Worm (Caenorhabditis elegans) whole organism, L1 larva: ENCODE data around the gene W10C6.2.

Experiments used
- C04F5.9 ChIP-seq: sonication (generic microtip); optimal IDR thresholded peaks from 2 replicates; lab custom pipeline; 2016; ENCODE audit warnings: missing genetic modification characterization, missing compliant biosample characterization
- C34B4.2 ChIP-seq: sonication (generic microtip); optimal IDR thresholded peaks from 2 replicates; lab custom pipeline; 2017; ENCODE audit warnings: mild to moderate bottlenecking, missing genetic modification characterization, missing compliant biosample characterization
- aha-1 ChIP-seq: fragments of 150-350 bp; optimal IDR thresholded peaks from 2 replicates; lab custom pipeline; 2014; ENCODE audit warnings: missing biosample characterization, missing genetic modification characterization
- alr-1 ChIP-seq: fragments of 200-800 bp; sonication (Bioruptor generic); optimal IDR thresholded peaks from 2 replicates; lab custom pipeline; 2018; ENCODE audit warnings: borderline replicate concordance, mild to moderate bottlenecking, missing genetic modification characterization, missing compliant biosample characterization
- aly-2 ChIP-seq: fragments of 150-350 bp; optimal IDR thresholded peaks from 2 replicates; lab custom pipeline; 2014; ENCODE audit warnings: missing biosample characterization, missing genetic modification characterization
- ama-1 ChIP-seq: fragments of 150-350 bp; optimal IDR thresholded peaks from 2 replicates; lab custom pipeline; 2014
- blmp-1 ChIP-seq: fragments of 150-350 bp; optimal IDR thresholded peaks from 2 replicates; lab custom pipeline; 2014; ENCODE audit warnings: missing biosample characterization, missing genetic modification characterization
- ceh-8 ChIP-seq: fragments of 200-800 bp; sonication (Bioruptor generic); optimal IDR thresholded peaks from 2 replicates; lab custom pipeline; 2018; ENCODE audit warnings: mild to moderate bottlenecking, missing genetic modification characterization, moderate library complexity, missing compliant biosample characterization
- ceh-88 ChIP-seq: fragments of 200-800 bp; sonication (Bioruptor generic); IDR thresholded peaks from 2 replicates; pipeline ENCODE4 v1.3.6; 2022; ENCODE audit warnings: missing genetic modification characterization, missing compliant biosample characterization
- ces-1 ChIP-seq: fragments of 150-350 bp; optimal IDR thresholded peaks from 2 replicates; lab custom pipeline; 2014; ENCODE audit warnings: missing biosample characterization, missing genetic modification reagents, missing genetic modification characterization
- dpl-1 ChIP-seq, 3 experiments: fragments of 150-350 bp in 2 of 3; sonication (generic microtip) in 1 of 3; optimal IDR thresholded peaks; 2 replicates each; lab custom pipeline; 2014 to 2017; ENCODE audit warnings: missing biosample characterization in 3 of 3, missing genetic modification characterization in 3 of 3, missing genetic modification reagents in 3 of 3
- dsc-1 ChIP-seq: sonication (generic microtip); optimal IDR thresholded peaks from 2 replicates; lab custom pipeline; 2016; ENCODE audit warnings: mild to moderate bottlenecking, missing genetic modification characterization, missing compliant biosample characterization
- efl-1 ChIP-seq, 4 experiments: fragments of 150-350 bp; optimal IDR thresholded peaks in 3 of 4; peaks in 1 of 4; 1 replicate in 1 of 4; 2 replicates in 3 of 4; lab custom pipeline; 2014; ENCODE audit warnings: missing biosample characterization in 2 of 4, missing genetic modification characterization in 2 of 4, missing genetic modification reagents in 2 of 4
- efl-3 ChIP-seq: fragments of 200-800 bp; sonication (Bioruptor generic); optimal IDR thresholded peaks from 2 replicates; lab custom pipeline; 2018; ENCODE audit warnings: mild to moderate bottlenecking, missing genetic modification characterization, missing compliant biosample characterization
- egl-13 ChIP-seq: sonication (generic microtip); optimal IDR thresholded peaks from 2 replicates; lab custom pipeline; 2016; ENCODE audit warnings: missing genotype, missing genetic modification reagents, missing genetic modification characterization, missing compliant biosample characterization
- elt-2 ChIP-seq: sonication (generic microtip); optimal IDR thresholded peaks from 2 replicates; lab custom pipeline; 2016; ENCODE audit warnings: missing genetic modification characterization, mild to moderate bottlenecking, inconsistent platforms, missing compliant biosample characterization, missing genetic modification reagents
- fkh-4 ChIP-seq: sonication (generic microtip); optimal IDR thresholded peaks from 2 replicates; lab custom pipeline; 2016; ENCODE audit warnings: missing compliant biosample characterization, missing genetic modification characterization, borderline replicate concordance
- fos-1 ChIP-seq: fragments of 150-350 bp; optimal IDR thresholded peaks from 2 replicates; lab custom pipeline; 2014; ENCODE audit warnings: missing biosample characterization, missing genetic modification characterization
- hlh-17 ChIP-seq: fragments of 200-800 bp; sonication (Bioruptor generic); optimal IDR thresholded peaks from 2 replicates; lab custom pipeline; 2018; ENCODE audit warnings: missing genetic modification characterization, mild to moderate bottlenecking, missing compliant biosample characterization, moderate library complexity, borderline replicate concordance
- hlh-4 ChIP-seq: sonication (generic microtip); optimal IDR thresholded peaks from 2 replicates; lab custom pipeline; 2016; ENCODE audit warnings: mild to moderate bottlenecking, missing genetic modification characterization, missing compliant biosample characterization
- hpl-2 ChIP-seq: fragments of 150-350 bp; optimal IDR thresholded peaks from 2 replicates; lab custom pipeline; 2014; ENCODE audit warnings: missing biosample characterization, missing genetic modification reagents, missing genetic modification characterization
- irx-1 ChIP-seq: sonication (generic microtip); optimal IDR thresholded peaks from 2 replicates; lab custom pipeline; 2016; ENCODE audit warnings: missing genetic modification characterization, missing compliant biosample characterization
- isw-1 ChIP-seq: fragments of 200-800 bp; sonication (Bioruptor generic); IDR thresholded peaks from 2 replicates; pipeline ENCODE4 v1.3.6; 2022; ENCODE audit warnings: missing genetic modification characterization, missing compliant biosample characterization
- jun-1 ChIP-seq: fragments of 150-350 bp; optimal IDR thresholded peaks from 2 replicates; lab custom pipeline; 2014; ENCODE audit warnings: missing biosample characterization, missing genetic modification reagents, missing genetic modification characterization
- lin-13 ChIP-seq: fragments of 150-350 bp; optimal IDR thresholded peaks from 2 replicates; lab custom pipeline; 2014; ENCODE audit warnings: missing biosample characterization, missing genetic modification reagents, missing genetic modification characterization
- lin-15B ChIP-seq: fragments of 150-350 bp; sonication (generic microtip); optimal IDR thresholded peaks from 3 replicates; lab custom pipeline; 2014; ENCODE audit warnings: missing biosample characterization, missing genetic modification characterization
- lin-35 ChIP-seq, 2 experiments: fragments of 150-350 bp; optimal IDR thresholded peaks; 2 replicates each; lab custom pipeline; 2014; ENCODE audit warnings: missing biosample characterization in 2 of 2, missing genetic modification characterization in 2 of 2, missing genetic modification reagents in 2 of 2
- mab-9 ChIP-seq: fragments of 200-800 bp; sonication (Bioruptor generic); IDR thresholded peaks from 2 replicates; pipeline ENCODE4 v1.3.6; 2022; ENCODE audit warnings: missing genetic modification reagents, missing genetic modification characterization, missing compliant biosample characterization
- mdl-1 ChIP-seq, 2 experiments: fragments of 150-350 bp; optimal IDR thresholded peaks; 2 replicates each; lab custom pipeline; 2014 to 2017; ENCODE audit warnings: missing biosample characterization in 2 of 2, missing genetic modification characterization in 2 of 2, inconsistent platforms in 1 of 2
- nhr-12 ChIP-seq: sonication (generic microtip); optimal IDR thresholded peaks from 2 replicates; lab custom pipeline; 2017; ENCODE audit warnings: missing biosample characterization, missing genetic modification characterization
- nhr-19 ChIP-seq: fragments of 200-800 bp; sonication (Bioruptor generic); conservative IDR thresholded peaks from 2 replicates; pipeline ENCODE4 v1.3.6; 2022; ENCODE audit warnings: missing genetic modification characterization, missing compliant biosample characterization
- nhr-28 ChIP-seq: fragments of 150-350 bp; optimal IDR thresholded peaks from 2 replicates; lab custom pipeline; 2014; ENCODE audit warnings: missing biosample characterization, missing genetic modification characterization
- nhr-71 ChIP-seq: sonication (generic microtip); optimal IDR thresholded peaks from 2 replicates; lab custom pipeline; 2016; ENCODE audit warnings: mild to moderate bottlenecking, missing genetic modification characterization, moderate library complexity, missing compliant biosample characterization
- nhr-76 ChIP-seq: sonication (generic microtip); optimal IDR thresholded peaks from 2 replicates; lab custom pipeline; 2017; ENCODE audit warnings: missing biosample characterization, missing genetic modification characterization
- nhr-85 ChIP-seq: sonication (generic microtip); peaks from one replicate; lab custom pipeline; 2016; ENCODE audit warnings: missing genetic modification characterization, inconsistent platforms, missing compliant biosample characterization
- nhr-90 ChIP-seq: sonication (generic microtip); optimal IDR thresholded peaks from 2 replicates; lab custom pipeline; 2016; ENCODE audit warnings: mild to moderate bottlenecking, missing genetic modification characterization, missing compliant biosample characterization; ENCODE audit not compliant: poor library complexity
- pag-3 ChIP-seq: sonication (generic microtip); optimal IDR thresholded peaks from 2 replicates; lab custom pipeline; 2017; ENCODE audit warnings: missing genetic modification characterization, mild to moderate bottlenecking, missing compliant biosample characterization, antibody characterized with exemption, borderline replicate concordance; ENCODE audit not compliant: insufficient read depth
- pax-3 ChIP-seq: fragments of 200-800 bp; sonication (Bioruptor generic); optimal IDR thresholded peaks from 2 replicates; lab custom pipeline; 2018; ENCODE audit warnings: mild to moderate bottlenecking, missing genetic modification characterization, moderate library complexity, missing compliant biosample characterization
- pqm-1 ChIP-seq: sonication (generic microtip); optimal IDR thresholded peaks from 3 replicates; lab custom pipeline; 2017; ENCODE audit warnings: missing biosample characterization, missing genetic modification characterization
- rnt-1 ChIP-seq: sonication (generic microtip); optimal IDR thresholded peaks from 2 replicates; lab custom pipeline; 2016; ENCODE audit warnings: mild to moderate bottlenecking, missing genetic modification characterization, moderate library complexity, missing compliant biosample characterization
- snu-23 ChIP-seq: sonication (generic microtip); optimal IDR thresholded peaks from 2 replicates; lab custom pipeline; 2016; ENCODE audit warnings: missing genetic modification characterization, missing compliant biosample characterization
- sox-4 ChIP-seq: sonication (generic microtip); optimal IDR thresholded peaks from 2 replicates; lab custom pipeline; 2016; ENCODE audit warnings: missing genetic modification characterization, missing compliant biosample characterization
- sptf-1 ChIP-seq: fragments of 150-350 bp; optimal IDR thresholded peaks from 2 replicates; lab custom pipeline; 2014; ENCODE audit warnings: missing biosample characterization, missing genetic modification characterization
- tlp-1 ChIP-seq: fragments of 150-350 bp; optimal IDR thresholded peaks from 2 replicates; lab custom pipeline; 2014; ENCODE audit warnings: missing biosample characterization, missing genetic modification characterization
- unc-130 ChIP-seq: fragments of 150-350 bp; optimal IDR thresholded peaks from 2 replicates; lab custom pipeline; 2017; ENCODE audit warnings: missing biosample characterization, missing genetic modification characterization, inconsistent platforms
- unc-98 ChIP-seq: fragments of 200-800 bp; sonication (Bioruptor generic); IDR thresholded peaks from 2 replicates; pipeline ENCODE4 v1.3.6; 2022; ENCODE audit warnings: missing genetic modification characterization, missing compliant biosample characterization
- zip-4 ChIP-seq: fragments of 200-800 bp; sonication (Bioruptor generic); optimal IDR thresholded peaks from 2 replicates; lab custom pipeline; 2018; ENCODE audit warnings: mild to moderate bottlenecking, missing genetic modification characterization, moderate library complexity, missing compliant biosample characterization
- ztf-11 ChIP-seq, 2 experiments: sonication (generic microtip); optimal IDR thresholded peaks; 2 replicates each; lab custom pipeline; 2016 to 2017; ENCODE audit warnings: missing genetic modification characterization in 2 of 2, missing biosample characterization in 1 of 2, missing compliant biosample characterization in 1 of 2

The W10C6.2 gene

ce11 chrII:11157660-11158059 is 36.0 kb upstream of the W10C6.2 start (continued):
- TF ChIP-seq nhr-85: peak; percentile 77
- TF ChIP-seq jun-1 (tag; lab: Kevin White, UChicago): no peak
- no peak for TF ChIP-seq irx-1 (tag; lab: Kevin White, UChicago)
- no peak for TF ChIP-seq zip-4 (GFP tag; lab: Kevin White, UChicago)
- TF ChIP-seq rnt-1 (tag; lab: Kevin White, UChicago): peak; percentile 71
- TF ChIP-seq unc-130 (tag; lab: Kevin White, UChicago): peak; percentile 55
- TF ChIP-seq ceh-88 (GFP tag; lab: Robert Waterston, UW): no peak
- no peak for TF ChIP-seq nhr-12 (tag; lab: Kevin White, UChicago)
- no peak for TF ChIP-seq pax-3
- TF ChIP-seq egl-13 (tag; lab: Kevin White, UChicago): no peak
- peak in 1 of 2 experiments; percentile 3 for TF ChIP-seq mdl-1 (tag; optimal IDR thresholded peaks at IDR 0.05; lab: Kevin White, UChicago)
- no peak for TF ChIP-seq ama-1
- TF ChIP-seq C34B4.2 (tag; lab: Kevin White, UChicago): no peak
- peak; percentile 53 for TF ChIP-seq elt-2 (tag; lab: Kevin White, UChicago)
- no peak for TF ChIP-seq aha-1 (tag; lab: Kevin White, UChicago)
- no peak for TF ChIP-seq ceh-8 (GFP tag; lab: Kevin White, UChicago)
- peak; percentile 51 for TF ChIP-seq dsc-1 (tag; lab: Kevin White, UChicago)
- TF ChIP-seq efl-3 (GFP tag; lab: Kevin White, UChicago): no peak
- TF ChIP-seq efl-1 (optimal IDR thresholded peaks at IDR 0.05; lab: Kevin White, UChicago): peak; percentile 42 to 52
- TF ChIP-seq efl-1 (GFP tag; optimal IDR thresholded peaks at IDR 0.05 in 1 of 2; lab: Kevin White, UChicago): peak; percentile 40 to 95
- TF ChIP-seq nhr-71 (tag; lab: Kevin White, UChicago): peak; percentile 72
- no peak for TF ChIP-seq pqm-1 (tag; lab: Kevin White, UChicago)
- no peak for TF ChIP-seq lin-15B (tag; lab: Kevin White, UChicago)
- TF ChIP-seq ztf-11 (tag; optimal IDR thresholded peaks at IDR 0.05; lab: Kevin White, UChicago): no peak
- peak; percentile 47 for TF ChIP-seq aly-2
- no peak for TF ChIP-seq unc-98
- TF ChIP-seq hlh-4 (tag; lab: Kevin White, UChicago): no peak
- no peak for TF ChIP-seq alr-1 (tag; lab: Kevin White, UChicago)
- TF ChIP-seq dpl-1 (GFP tag; optimal IDR thresholded peaks at IDR 0.05; lab: Kevin White, UChicago): peak; percentile 6 to 48 (median 35)
- TF ChIP-seq ces-1 (GFP tag; lab: Kevin White, UChicago): no peak
- no peak for TF ChIP-seq nhr-76
- no peak for TF ChIP-seq tlp-1 (tag; lab: Kevin White, UChicago)
- TF ChIP-seq blmp-1 (tag; lab: Kevin White, UChicago): no peak
- TF ChIP-seq lin-35 (GFP tag; optimal IDR thresholded peaks at IDR 0.05; lab: Kevin White, UChicago): peak; percentile 47 to 69
- TF ChIP-seq hpl-2 (GFP tag; lab: Kevin White, UChicago): no peak
- no peak for TF ChIP-seq pag-3 (tag; lab: Kevin White, UChicago)
- no peak for TF ChIP-seq hlh-17 (GFP tag; lab: Kevin White, UChicago)
- no peak for TF ChIP-seq nhr-28 (tag; lab: Kevin White, UChicago)
- peak; percentile 21 for TF ChIP-seq fos-1 (tag; lab: Kevin White, UChicago)
- no peak for TF ChIP-seq fkh-4 (tag; lab: Kevin White, UChicago)
- TF ChIP-seq C04F5.9 (tag; lab: Kevin White, UChicago): no peak
- TF ChIP-seq nhr-90 (tag; lab: Kevin White, UChicago): peak; percentile 61
- no peak for TF ChIP-seq sptf-1 (tag; lab: Kevin White, UChicago)
- 0 out of 2 replicates have a peak, but pooled peaks have one; percentile 7 for TF ChIP-seq mab-9 (GFP tag; lab: Robert Waterston, UW)
- TF ChIP-seq nhr-19 (GFP tag; lab: Robert Waterston, UW): peak; percentile 70
- TF ChIP-seq isw-1 (GFP tag; lab: Robert Waterston, UW): no peak; the same call in 1 of the 2 replicates
- TF ChIP-seq sox-4 (tag; lab: Kevin White, UChicago): no peak
- no peak for TF ChIP-seq lin-13 (GFP tag; lab: Kevin White, UChicago)
- TF ChIP-seq snu-23 (GFP tag; lab: Kevin White, UChicago): peak; percentile 74
